Worm (Caenorhabditis elegans) whole organism, L3 larva: ENCODE measurements around the gene vps-18.

Experiments used
- R02D3.7 ChIP-seq: fragments of 150-350 bp; optimal IDR thresholded peaks from 2 replicates; lab custom pipeline; 2014; ENCODE audit warnings: missing biosample characterization, missing genetic modification characterization
- ZK546.5 ChIP-seq: sonication (generic microtip); optimal IDR thresholded peaks from 2 replicates; lab custom pipeline; 2017; ENCODE audit warnings: missing biosample characterization, missing genetic modification characterization
- ceh-16 ChIP-seq: sonication (generic microtip); optimal IDR thresholded peaks from 2 replicates; lab custom pipeline; 2017; ENCODE audit warnings: missing biosample characterization, missing genetic modification characterization
- ceh-28 ChIP-seq: fragments of 150-350 bp; optimal IDR thresholded peaks from 2 replicates; lab custom pipeline; 2014; ENCODE audit warnings: missing biosample characterization, missing genetic modification reagents, missing genetic modification characterization
- ceh-82 ChIP-seq: fragments of 150-350 bp; optimal IDR thresholded peaks from 2 replicates; lab custom pipeline; 2014; ENCODE audit warnings: missing biosample characterization, missing genetic modification characterization
- ceh-9 ChIP-seq: sonication (generic microtip); optimal IDR thresholded peaks from 2 replicates; lab custom pipeline; 2018; ENCODE audit warnings: missing biosample characterization, missing genetic modification characterization
- daf-12 ChIP-seq: fragments of 150-350 bp; optimal IDR thresholded peaks from 2 replicates; lab custom pipeline; 2014; ENCODE audit warnings: missing biosample characterization, missing genetic modification reagents, missing genetic modification characterization
- egl-27 ChIP-seq: sonication (generic microtip); optimal IDR thresholded peaks from 4 replicates; lab custom pipeline; 2017; ENCODE audit warnings: missing biosample characterization, missing genetic modification reagents, missing genetic modification characterization
- egl-5 ChIP-seq: fragments of 150-350 bp; optimal IDR thresholded peaks from 2 replicates; lab custom pipeline; 2017; ENCODE audit warnings: missing biosample characterization, missing genetic modification reagents, missing genetic modification characterization, inconsistent platforms
- elt-1 ChIP-seq: fragments of 150-350 bp; optimal IDR thresholded peaks from 2 replicates; lab custom pipeline; 2014; ENCODE audit warnings: missing biosample characterization, missing genetic modification characterization
- elt-2 ChIP-seq: sonication (generic microtip); optimal IDR thresholded peaks from 2 replicates; lab custom pipeline; 2016; ENCODE audit warnings: missing genetic modification reagents, mild to moderate bottlenecking, missing genetic modification characterization, missing compliant biosample characterization
- eor-1 ChIP-seq, 2 experiments: fragments of 150-350 bp; optimal IDR thresholded peaks; 2 replicates each; lab custom pipeline; 2014 to 2018; ENCODE audit warnings: missing biosample characterization in 2 of 2, missing genetic modification characterization in 2 of 2
- fkh-2 ChIP-seq: fragments of 150-350 bp; optimal IDR thresholded peaks from 2 replicates; lab custom pipeline; 2014; ENCODE audit warnings: missing biosample characterization, missing genetic modification reagents, missing genetic modification characterization
- fos-1 ChIP-seq: fragments of 150-350 bp; optimal IDR thresholded peaks from 2 replicates; lab custom pipeline; 2014; ENCODE audit warnings: missing biosample characterization, missing genetic modification characterization
- hmg-11 ChIP-seq: sonication (generic microtip); optimal IDR thresholded peaks from 2 replicates; lab custom pipeline; 2016; ENCODE audit warnings: missing genetic modification characterization, missing compliant biosample characterization
- jun-1 ChIP-seq: fragments of 150-350 bp; optimal IDR thresholded peaks from 2 replicates; lab custom pipeline; 2014; ENCODE audit warnings: missing biosample characterization, missing genetic modification reagents, missing genetic modification characterization
- lin-15B ChIP-seq: fragments of 150-350 bp; optimal IDR thresholded peaks from 2 replicates; lab custom pipeline; 2014; ENCODE audit warnings: missing biosample characterization, missing genetic modification characterization
- mdl-1 ChIP-seq: fragments of 150-350 bp; optimal IDR thresholded peaks from 2 replicates; lab custom pipeline; 2014; ENCODE audit warnings: missing biosample characterization, missing genetic modification characterization
- mml-1 ChIP-seq: fragments of 150-350 bp; sonication (generic microtip); optimal IDR thresholded peaks from 3 replicates; lab custom pipeline; 2014; ENCODE audit warnings: missing biosample characterization, missing genetic modification characterization
- nhr-11 ChIP-seq: fragments of 150-350 bp; optimal IDR thresholded peaks from 2 replicates; lab custom pipeline; 2014; ENCODE audit warnings: missing biosample characterization, missing genetic modification characterization
- nhr-12 ChIP-seq: fragments of 150-350 bp; optimal IDR thresholded peaks from 2 replicates; lab custom pipeline; 2014; ENCODE audit warnings: missing biosample characterization, missing genetic modification characterization
- nhr-23 ChIP-seq: fragments of 150-350 bp; optimal IDR thresholded peaks from 2 replicates; lab custom pipeline; 2014; ENCODE audit warnings: missing biosample characterization, missing genetic modification reagents, missing genetic modification characterization
- nhr-237 ChIP-seq: fragments of 150-350 bp; optimal IDR thresholded peaks from 2 replicates; lab custom pipeline; 2014; ENCODE audit warnings: missing biosample characterization, missing genetic modification characterization
- nhr-28 ChIP-seq: fragments of 150-350 bp; optimal IDR thresholded peaks from 2 replicates; lab custom pipeline; 2014; ENCODE audit warnings: missing biosample characterization, missing genetic modification characterization
- nhr-43 ChIP-seq: sonication (generic microtip); optimal IDR thresholded peaks from 2 replicates; lab custom pipeline; 2016; ENCODE audit warnings: mild to moderate bottlenecking, missing genetic modification characterization, missing compliant biosample characterization; ENCODE audit not compliant: poor library complexity, severe bottlenecking
- nhr-67 ChIP-seq: fragments of 150-350 bp; optimal IDR thresholded peaks from 2 replicates; lab custom pipeline; 2014; ENCODE audit warnings: missing biosample characterization, missing genetic modification characterization
- nhr-76 ChIP-seq: fragments of 150-350 bp; sonication (generic microtip); optimal IDR thresholded peaks from 5 replicates; lab custom pipeline; 2014; ENCODE audit warnings: missing biosample characterization, missing genetic modification characterization
- nhr-77 ChIP-seq: fragments of 150-350 bp; optimal IDR thresholded peaks from 2 replicates; lab custom pipeline; 2014; ENCODE audit warnings: missing biosample characterization, missing genetic modification characterization
- pha-4 ChIP-seq: fragments of 150-350 bp; optimal IDR thresholded peaks from 2 replicates; lab custom pipeline; 2014; ENCODE audit warnings: missing biosample characterization, missing genetic modification reagents, missing genetic modification characterization
- pqm-1 ChIP-seq: fragments of 150-350 bp; optimal IDR thresholded peaks from 2 replicates; lab custom pipeline; 2017; ENCODE audit warnings: missing biosample characterization, missing genetic modification characterization, inconsistent platforms
- sea-2 ChIP-seq: fragments of 150-350 bp; sonication (generic microtip); optimal IDR thresholded peaks from 4 replicates; lab custom pipeline; 2014; ENCODE audit warnings: missing biosample characterization, missing genetic modification reagents, missing genetic modification characterization
- skn-1 ChIP-seq: fragments of 150-350 bp; optimal IDR thresholded peaks from 2 replicates; lab custom pipeline; 2014; ENCODE audit warnings: missing biosample characterization, missing genetic modification characterization
- snpc-4 ChIP-seq: fragments of 150-350 bp; optimal IDR thresholded peaks from 2 replicates; lab custom pipeline; 2014; ENCODE audit warnings: missing biosample characterization, missing genetic modification characterization
- unc-39 ChIP-seq: sonication (generic microtip); optimal IDR thresholded peaks from 4 replicates; lab custom pipeline; 2017; ENCODE audit warnings: missing biosample characterization, missing genetic modification characterization
- unc-62 ChIP-seq: fragments of 150-350 bp; sonication (generic microtip); optimal IDR thresholded peaks from 4 replicates; lab custom pipeline; 2014; ENCODE audit warnings: missing biosample characterization, missing genetic modification reagents, missing genetic modification characterization
- zag-1 ChIP-seq: fragments of 150-350 bp; optimal IDR thresholded peaks from 2 replicates; lab custom pipeline; 2014; ENCODE audit warnings: missing biosample characterization, missing genetic modification characterization
- ztf-11 ChIP-seq: fragments of 150-350 bp; optimal IDR thresholded peaks from 2 replicates; lab custom pipeline; 2014; ENCODE audit warnings: missing biosample characterization, missing genetic modification characterization
- ztf-4 ChIP-seq: fragments of 150-350 bp; optimal IDR thresholded peaks from 2 replicates; lab custom pipeline; 2014; ENCODE audit warnings: missing biosample characterization, missing genetic modification characterization

Gene vps-18

ce11 chrII:4460851-4461250 is at the start of gene vps-18, which contains the start of gene T12C9.7:
Gene vps-18 (plus strand): TSS chrII:4461130.
Gene T12C9.7 (minus strand): TSS chrII:4460951.
- TF ChIP-seq unc-39 (tag; lab: Kevin White, UChicago): no peak
- TF ChIP-seq lin-15B (tag; lab: Kevin White, UChicago): no peak
- no peak for TF ChIP-seq ZK546.5 (tag; lab: Kevin White, UChicago)
- TF ChIP-seq jun-1 (tag; lab: Kevin White, UChicago): no peak
- TF ChIP-seq unc-62 (GFP tag; lab: Kevin White, UChicago): no peak
- no peak for TF ChIP-seq nhr-76 (tag; lab: Kevin White, UChicago)
- TF ChIP-seq nhr-12: no peak
- no peak for TF ChIP-seq R02D3.7 (tag; lab: Kevin White, UChicago)
- no peak for TF ChIP-seq nhr-237 (tag; lab: Kevin White, UChicago)
- no peak for TF ChIP-seq ceh-16 (tag; lab: Kevin White, UChicago)
- TF ChIP-seq skn-1 (tag; lab: Kevin White, UChicago): no peak
- no peak for TF ChIP-seq nhr-77
- no peak for TF ChIP-seq mdl-1 (tag; lab: Kevin White, UChicago)
- no peak for TF ChIP-seq ztf-4 (tag; lab: Kevin White, UChicago)
- TF ChIP-seq nhr-43: no peak
- TF ChIP-seq nhr-67 (tag; lab: Kevin White, UChicago): no peak
- TF ChIP-seq nhr-28 (tag; lab: Kevin White, UChicago): no peak
- TF ChIP-seq pha-4 (tag; lab: Kevin White, UChicago): no peak
- no peak for TF ChIP-seq pqm-1 (tag; lab: Kevin White, UChicago)

ce11 chrII:4417333-4417732 is 43.6 kb upstream of the vps-18 start, which contains the start of gene sod-5:
Gene sod-5 (plus strand): TSS chrII:4417633.
- TF ChIP-seq ceh-9 (tag; lab: Kevin White, UChicago) (no peak), nhr-77 (no peak), elt-2 (tag; lab: Kevin White, UChicago) (no peak), zag-1 (tag; lab: Kevin White, UChicago) (no peak), ztf-11 (tag; lab: Kevin White, UChicago) (no peak), sea-2 (GFP tag; lab: Kevin White, UChicago) (no peak), nhr-28 (tag; lab: Kevin White, UChicago) (no peak), lin-15B (tag; lab: Kevin White, UChicago) (no peak), nhr-76 (tag; lab: Kevin White, UChicago) (no peak), fos-1 (tag; lab: Kevin White, UChicago) (no peak), ceh-82 (tag; lab: Kevin White, UChicago) (no peak), fkh-2 (tag; lab: Kevin White, UChicago) (no peak), ceh-16 (tag; lab: Kevin White, UChicago) (no peak), pqm-1 (tag; lab: Kevin White, UChicago) (no peak), egl-5 (tag; lab: Kevin White, UChicago) (no peak), ZK546.5 (tag; lab: Kevin White, UChicago) (no peak)

ce11 chrII:4419956-4420355 is 41.0 kb upstream of the vps-18 start, which contains the start of gene bpnt-1:
Gene bpnt-1 (plus strand): TSS chrII:4420256.
- TF ChIP-seq ceh-28 (tag; lab: Kevin White, UChicago) (peak; percentile 14), elt-1 (tag; lab: Kevin White, UChicago) (no peak)

ce11 chrII:4424807-4425206 is 36.1 kb upstream of the vps-18 start, which contains the start of the genes dcaf-13 and toe-1:
Gene dcaf-13 (minus strand): TSS chrII:4424902.
Gene toe-1 (plus strand): TSS chrII:4425167.
- TF ChIP-seq mml-1 (no peak), sea-2 (GFP tag; lab: Kevin White, UChicago) (no peak), eor-1 (tag; optimal IDR thresholded peaks at IDR 0.05; lab: Kevin White, UChicago) (no peak)

- TF ChIP-seq pha-4 (tag; lab: Kevin White, UChicago): no peak
- no peak for TF ChIP-seq nhr-67 (tag; lab: Kevin White, UChicago)
- no peak for TF ChIP-seq unc-39 (tag; lab: Kevin White, UChicago)
- TF ChIP-seq ztf-11 (tag; lab: Kevin White, UChicago): no peak
- no peak for TF ChIP-seq zag-1 (tag; lab: Kevin White, UChicago)
- no peak for TF ChIP-seq nhr-11 (tag; lab: Kevin White, UChicago)
- TF ChIP-seq elt-1 (tag; lab: Kevin White, UChicago): no peak
- TF ChIP-seq nhr-237 (tag; lab: Kevin White, UChicago): no peak
- no peak for TF ChIP-seq ceh-9 (tag; lab: Kevin White, UChicago)
- TF ChIP-seq hmg-11 (tag; lab: Kevin White, UChicago): no peak
- no peak for TF ChIP-seq nhr-23
- no peak for TF ChIP-seq eor-1 (tag; optimal IDR thresholded peaks at IDR 0.05; lab: Kevin White, UChicago)
- TF ChIP-seq skn-1 (tag; lab: Kevin White, UChicago): no peak
- TF ChIP-seq nhr-12: no peak
- TF ChIP-seq ZK546.5 (tag; lab: Kevin White, UChicago): no peak
- no peak for TF ChIP-seq daf-12
- TF ChIP-seq egl-27 (tag; lab: Kevin White, UChicago): no peak
- no peak for TF ChIP-seq mml-1
- TF ChIP-seq snpc-4 (tag; lab: Kevin White, UChicago): no peak
- TF ChIP-seq elt-2 (tag; lab: Kevin White, UChicago): no peak
Measured at ce11 chrII:4428121-4428520, 32.8 kb upstream of the vps-18 start.
